Worm (Caenorhabditis elegans) whole organism, young adult: Measurements from ENCODE around the gene F08D12.4.

Source experiments
- B0019.2 ChIP-seq: fragments of 200-800 bp; sonication (Bioruptor generic); conservative IDR thresholded peaks from 2 replicates; pipeline ENCODE4 v1.3.6; 2022; ENCODE audit warnings: missing genetic modification reagents, missing genetic modification characterization, missing compliant biosample characterization
- B0336.3 ChIP-seq: fragments of 200-800 bp; sonication (Bioruptor generic); IDR thresholded peaks from 2 replicates; pipeline ENCODE4 v1.3.6; 2022; ENCODE audit warnings: missing genetic modification characterization, missing compliant biosample characterization
- C06A6.2 ChIP-seq: fragments of 200-800 bp; sonication (Bioruptor generic); conservative IDR thresholded peaks from 2 replicates; pipeline ENCODE4 v1.3.6; 2022; ENCODE audit warnings: missing genetic modification characterization, missing compliant biosample characterization
- F10E7.11 ChIP-seq: sonication (generic microtip); optimal IDR thresholded peaks from 2 replicates; lab custom pipeline; 2017; ENCODE audit warnings: mild to moderate bottlenecking, missing genetic modification characterization, moderate library complexity, missing compliant biosample characterization
- F39B2.1 ChIP-seq: fragments of 200-800 bp; sonication (Bioruptor generic); IDR thresholded peaks from 2 replicates; pipeline ENCODE4 v1.3.6; 2022; ENCODE audit warnings: missing genetic modification reagents, missing genetic modification characterization, missing compliant biosample characterization
- F55B11.4 ChIP-seq: sonication (generic microtip); optimal IDR thresholded peaks from 2 replicates; lab custom pipeline; 2016; ENCODE audit warnings: missing compliant biosample characterization, missing genetic modification characterization, borderline replicate concordance; ENCODE audit not compliant: insufficient read depth
- K12H6.12 ChIP-seq: fragments of 200-800 bp; sonication (Bioruptor generic); optimal IDR thresholded peaks from 2 replicates; lab custom pipeline; 2018; ENCODE audit warnings: mild to moderate bottlenecking, missing genetic modification characterization, missing compliant biosample characterization
- T26A5.8 ChIP-seq: sonication (generic microtip); optimal IDR thresholded peaks from 2 replicates; lab custom pipeline; 2016; ENCODE audit warnings: missing genetic modification characterization, missing compliant biosample characterization
- Y53G8AR.9 ChIP-seq: fragments of 200-800 bp; sonication (Bioruptor generic); conservative IDR thresholded peaks from 2 replicates; pipeline ENCODE4 v1.3.6; 2022; ENCODE audit warnings: missing genetic modification reagents, missing genetic modification characterization, missing compliant biosample characterization
- Y56A3A.18 ChIP-seq: fragments of 200-800 bp; sonication (Bioruptor generic); IDR thresholded peaks from 2 replicates; pipeline ENCODE4 v1.3.6; 2022; ENCODE audit warnings: missing genetic modification reagents, missing genetic modification characterization, missing compliant biosample characterization
- Y67H2A.10 ChIP-seq: fragments of 200-800 bp; sonication (Bioruptor generic); conservative IDR thresholded peaks from 2 replicates; pipeline ENCODE4 v1.3.6; 2022; ENCODE audit warnings: missing genetic modification reagents, missing genetic modification characterization, missing compliant biosample characterization
- Y95B8A.8 ChIP-seq: fragments of 200-800 bp; sonication (Bioruptor generic); IDR thresholded peaks from 2 replicates; pipeline ENCODE4 v1.3.6; 2022; ENCODE audit warnings: missing genetic modification reagents, missing genetic modification characterization, missing compliant biosample characterization
- aptf-3 ChIP-seq: fragments of 200-800 bp; sonication (Bioruptor generic); IDR thresholded peaks from 2 replicates; pipeline ENCODE4 v1.3.6; 2022; ENCODE audit warnings: missing genetic modification characterization, missing compliant biosample characterization
- athp-1 ChIP-seq: sonication (generic microtip); optimal IDR thresholded peaks from 2 replicates; lab custom pipeline; 2017; ENCODE audit warnings: mild to moderate bottlenecking, missing genetic modification characterization, missing compliant biosample characterization
- attf-5 ChIP-seq: fragments of 200-800 bp; sonication (Bioruptor generic); optimal IDR thresholded peaks from 2 replicates; lab custom pipeline; 2018; ENCODE audit warnings: mild to moderate bottlenecking, missing genetic modification characterization, missing compliant biosample characterization
- bed-2 ChIP-seq: fragments of 200-800 bp; sonication (Bioruptor generic); IDR thresholded peaks from 2 replicates; pipeline ENCODE4 v1.3.6; 2022; ENCODE audit warnings: missing genetic modification reagents, missing genetic modification characterization, missing compliant biosample characterization
- ccch-3 ChIP-seq: fragments of 200-800 bp; sonication (Bioruptor generic); optimal IDR thresholded peaks from 2 replicates; lab custom pipeline; 2018; ENCODE audit warnings: mild to moderate bottlenecking, missing genetic modification characterization, missing compliant biosample characterization
- cebp-1 ChIP-seq, 2 experiments: fragments of 200-800 bp in 1 of 2; sonication (Bioruptor generic) in 1 of 2; sonication (generic microtip) in 1 of 2; IDR thresholded peaks in 1 of 2; optimal IDR thresholded peaks in 1 of 2; 2 replicates each; pipeline versions ENCODE4 v1.3.6 to Lab custom; 2017 to 2022; ENCODE audit warnings: missing compliant biosample characterization in 2 of 2, missing genetic modification characterization in 2 of 2, mild to moderate bottlenecking in 1 of 2, missing genetic modification reagents in 1 of 2, moderate library complexity in 1 of 2
- cebp-2 ChIP-seq: fragments of 200-800 bp; sonication (Bioruptor generic); IDR thresholded peaks from 2 replicates; pipeline ENCODE4 v1.3.6; 2022; ENCODE audit warnings: missing genetic modification characterization, missing compliant biosample characterization
- ceh-100 ChIP-seq: fragments of 200-800 bp; sonication (Bioruptor generic); IDR thresholded peaks from 2 replicates; pipeline ENCODE4 v1.3.6; 2022; ENCODE audit warnings: missing genetic modification reagents, missing genetic modification characterization, missing compliant biosample characterization
- ceh-40 ChIP-seq: fragments of 200-800 bp; sonication (Bioruptor generic); IDR thresholded peaks from 2 replicates; pipeline ENCODE4 v1.3.6; 2022; ENCODE audit warnings: missing genetic modification characterization, missing compliant biosample characterization
- ceh-79 ChIP-seq: sonication (generic microtip); optimal IDR thresholded peaks from 2 replicates; lab custom pipeline; 2017; ENCODE audit warnings: mild to moderate bottlenecking, missing genetic modification characterization, missing compliant biosample characterization
- dpl-1 ChIP-seq: fragments of 150-350 bp; optimal IDR thresholded peaks from 2 replicates; lab custom pipeline; 2014; ENCODE audit warnings: missing biosample characterization, missing genetic modification reagents, missing genetic modification characterization
- efl-1 ChIP-seq: fragments of 150-350 bp; optimal IDR thresholded peaks from 2 replicates; lab custom pipeline; 2014; ENCODE audit warnings: missing biosample characterization, missing genetic modification reagents, missing genetic modification characterization
- egl-18 ChIP-seq: fragments of 200-800 bp; sonication (Bioruptor generic); IDR thresholded peaks from 2 replicates; pipeline ENCODE4 v1.3.6; 2022; ENCODE audit warnings: missing genetic modification reagents, missing genetic modification characterization, missing compliant biosample characterization
- ekl-4 ChIP-seq: fragments of 200-800 bp; sonication (Bioruptor generic); IDR thresholded peaks from 2 replicates; pipeline ENCODE4 v1.3.6; 2022; ENCODE audit warnings: missing genetic modification reagents, missing genetic modification characterization, missing compliant biosample characterization
- ets-4 ChIP-seq: fragments of 200-800 bp; sonication (Bioruptor generic); optimal IDR thresholded peaks from 2 replicates; lab custom pipeline; 2018; ENCODE audit warnings: mild to moderate bottlenecking, missing genetic modification characterization, missing compliant biosample characterization
- fkh-3 ChIP-seq: sonication (generic microtip); optimal IDR thresholded peaks from 2 replicates; lab custom pipeline; 2016; ENCODE audit warnings: mild to moderate bottlenecking, missing genetic modification characterization, missing compliant biosample characterization
- hlh-26 ChIP-seq: fragments of 200-800 bp; sonication (Bioruptor generic); conservative IDR thresholded peaks from 2 replicates; pipeline ENCODE4 v1.3.6; 2022; ENCODE audit warnings: missing genetic modification reagents, missing genetic modification characterization, missing compliant biosample characterization
- hrde-1 ChIP-seq: sonication (generic microtip); optimal IDR thresholded peaks from 2 replicates; lab custom pipeline; 2016; ENCODE audit warnings: missing genetic modification characterization, mild to moderate bottlenecking, missing compliant biosample characterization, moderate library complexity, missing genotype, missing genetic modification reagents, borderline replicate concordance
- lin-26 ChIP-seq: fragments of 200-800 bp; sonication (Bioruptor generic); IDR thresholded peaks from 2 replicates; pipeline ENCODE4 v1.3.6; 2022; ENCODE audit warnings: missing genetic modification reagents, missing genetic modification characterization, missing compliant biosample characterization
- madf-10 ChIP-seq: sonication (generic microtip); optimal IDR thresholded peaks from 2 replicates; lab custom pipeline; 2016; ENCODE audit warnings: mild to moderate bottlenecking, missing genetic modification characterization, missing compliant biosample characterization
- mxl-1 ChIP-seq: sonication (generic microtip); optimal IDR thresholded peaks from 2 replicates; lab custom pipeline; 2016; ENCODE audit warnings: missing genetic modification characterization, missing compliant biosample characterization
- nfya-1 ChIP-seq: sonication (generic microtip); optimal IDR thresholded peaks from 2 replicates; lab custom pipeline; 2017; ENCODE audit warnings: antibody characterized with exemption, missing compliant biosample characterization, missing genetic modification characterization, borderline replicate concordance; ENCODE audit not compliant: insufficient read depth
- nfya-2 ChIP-seq: fragments of 200-800 bp; sonication (Bioruptor generic); IDR thresholded peaks from 2 replicates; pipeline ENCODE4 v1.3.6; 2022; ENCODE audit warnings: missing genetic modification reagents, missing genetic modification characterization, missing compliant biosample characterization
- pbrm-1 ChIP-seq: fragments of 200-800 bp; sonication (Bioruptor generic); IDR thresholded peaks from 2 replicates; pipeline ENCODE4 v1.3.6; 2022; ENCODE audit warnings: missing genetic modification reagents, missing genetic modification characterization, missing compliant biosample characterization
- sdz-38 ChIP-seq: sonication (generic microtip); optimal IDR thresholded peaks from 2 replicates; lab custom pipeline; 2016; ENCODE audit warnings: missing genotype, missing genetic modification characterization, missing compliant biosample characterization
- snpc-3.4 ChIP-seq: sonication (generic microtip); optimal IDR thresholded peaks from 2 replicates; lab custom pipeline; 2017; ENCODE audit warnings: missing genetic modification characterization, mild to moderate bottlenecking, missing compliant biosample characterization, antibody characterized with exemption, moderate library complexity, missing genotype, missing genetic modification reagents
- unc-130 ChIP-seq: sonication (generic microtip); optimal IDR thresholded peaks from 2 replicates; lab custom pipeline; 2016; ENCODE audit warnings: missing genetic modification reagents, missing genetic modification characterization, missing compliant biosample characterization
- ztf-22 ChIP-seq: fragments of 200-800 bp; sonication (Bioruptor generic); optimal IDR thresholded peaks from 2 replicates; lab custom pipeline; 2018; ENCODE audit warnings: mild to moderate bottlenecking, missing genetic modification characterization, moderate library complexity, missing compliant biosample characterization
- ztf-25 ChIP-seq: fragments of 200-800 bp; sonication (Bioruptor generic); IDR thresholded peaks from 2 replicates; pipeline ENCODE4 v1.3.6; 2022; ENCODE audit warnings: missing genetic modification reagents, missing genetic modification characterization, missing compliant biosample characterization
- ztf-28 ChIP-seq: fragments of 200-800 bp; sonication (Bioruptor generic); IDR thresholded peaks from 2 replicates; pipeline ENCODE4 v1.3.6; 2022; ENCODE audit warnings: missing genetic modification reagents, missing genetic modification characterization, missing compliant biosample characterization

The F08D12.4 gene

DNA sequence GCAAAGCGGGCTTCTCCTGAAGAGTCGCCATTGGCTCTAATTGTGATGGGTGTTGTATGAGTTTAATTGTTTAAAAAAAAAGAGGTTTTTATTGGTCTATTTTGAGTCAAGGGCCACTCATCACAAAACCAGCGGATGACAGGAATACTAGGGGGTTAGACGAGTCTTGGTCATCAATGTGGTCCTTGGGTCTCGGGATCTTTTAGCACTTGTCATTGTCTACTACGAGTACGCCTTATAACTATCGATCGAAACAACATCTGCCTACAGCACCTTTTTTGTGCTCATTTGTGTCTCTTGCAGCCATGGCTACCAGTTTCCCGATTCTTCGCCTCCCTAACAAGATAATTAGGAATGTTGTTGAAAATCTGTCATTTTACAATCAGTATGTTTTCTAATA is 13.3 kb upstream of the F08D12.4 start, which contains the start of gene fbxb-108:
fbxb-108 (plus strand) TSS at position 301 of the 400 bp plus-strand sequence.
- TF ChIP-seq ztf-22 (GFP tag; lab: Kevin White, UChicago) (no peak), F10E7.11 (no peak), mxl-1 (no peak), F39B2.1 (GFP tag; lab: Robert Waterston, UW) (no peak), egl-18 (GFP tag; lab: Robert Waterston, UW) (no peak), ccch-3 (no peak), ztf-25 (no peak), ceh-40 (no peak), athp-1 (no peak), hlh-26 (no peak), cebp-2 (no peak), hrde-1 (tag; lab: Kevin White, UChicago) (no peak), bed-2 (no peak), ceh-79 (no peak), Y95B8A.8 (GFP tag; lab: Robert Waterston, UW) (no peak), dpl-1 (GFP tag; lab: Kevin White, UChicago) (no peak), cebp-1 (GFP tag; IDR thresholded peaks at IDR 0.05; lab: Robert Waterston, UW) (no peak), cebp-1 (tag; optimal IDR thresholded peaks at IDR 0.05; lab: Kevin White, UChicago) (no peak), aptf-3 (GFP tag; lab: Robert Waterston, UW) (no peak), Y56A3A.18 (no peak)

DNA sequence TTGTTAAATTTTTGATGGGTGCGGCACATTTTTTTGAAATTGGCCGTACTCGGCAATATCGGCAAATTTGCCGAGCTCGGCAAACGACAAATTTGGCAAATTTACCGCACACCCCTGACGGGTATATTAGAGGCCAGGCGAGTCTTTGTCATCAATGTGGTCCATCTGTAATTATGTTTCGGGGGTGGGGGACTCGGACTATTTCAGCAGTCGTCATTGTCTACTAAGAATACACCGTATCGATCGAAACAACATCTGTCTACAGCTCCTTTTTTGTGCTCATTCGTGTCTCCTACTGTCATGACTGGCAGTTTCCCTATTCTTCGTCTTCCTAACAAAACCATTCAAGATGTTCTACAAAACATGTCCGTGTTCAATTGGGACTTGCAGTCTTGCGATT is 11.6 kb upstream of the F08D12.4 start, which contains the start of gene F08D12.15:
F08D12.15 (plus strand) TSS at position 301 of the 400 bp plus-strand sequence.
- TF ChIP-seq F10E7.11 = no peak
- TF ChIP-seq snpc-3.4 (tag; lab: Kevin White, UChicago) = no peak
- no peak for TF ChIP-seq lin-26
- no peak for TF ChIP-seq T26A5.8 (tag; lab: Kevin White, UChicago)
- TF ChIP-seq attf-5 (GFP tag; lab: Kevin White, UChicago) = no peak
- no peak for TF ChIP-seq madf-10 (tag; lab: Kevin White, UChicago)
- TF ChIP-seq sdz-38 (tag; lab: Kevin White, UChicago) = no peak
- TF ChIP-seq ets-4 = no peak
- TF ChIP-seq ceh-40 = no peak
- TF ChIP-seq ekl-4 (GFP tag; lab: Robert Waterston, UW) = no peak
- TF ChIP-seq pbrm-1 (GFP tag; lab: Robert Waterston, UW) = no peak
- no peak for TF ChIP-seq Y67H2A.10 (GFP tag; lab: Robert Waterston, UW)
- TF ChIP-seq hrde-1 (tag; lab: Kevin White, UChicago) = no peak

DNA sequence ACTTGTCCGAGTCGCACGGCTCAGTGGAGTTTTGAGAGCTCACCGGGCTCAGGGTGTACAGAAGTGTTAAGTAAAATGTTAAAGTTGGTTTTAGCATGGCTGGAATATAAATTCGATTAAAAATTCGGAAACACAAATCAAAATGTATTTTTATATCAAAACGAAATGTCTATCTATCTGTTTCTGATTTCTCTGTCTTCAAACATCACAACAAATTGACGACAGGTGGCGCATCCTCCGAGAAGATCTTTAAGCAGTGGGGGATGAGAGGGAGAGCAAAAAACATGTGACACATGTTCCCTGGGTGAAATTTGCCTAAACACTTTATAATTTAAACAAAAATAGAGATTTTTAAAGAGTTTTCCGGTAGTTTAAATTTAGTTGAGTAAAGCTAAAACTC is 8.9 kb upstream of the F08D12.4 start, which contains the start of gene F08D12.7:
F08D12.7 (minus strand) TSS at position 101 of the 400 bp plus-strand sequence.
- TF ChIP-seq K12H6.12 (tag; lab: Kevin White, UChicago) = no peak
- no peak for TF ChIP-seq C06A6.2
- TF ChIP-seq attf-5 (GFP tag; lab: Kevin White, UChicago) = no peak
- no peak for TF ChIP-seq fkh-3 (tag; lab: Kevin White, UChicago)
- no peak for TF ChIP-seq nfya-2 (GFP tag; lab: Robert Waterston, UW)
- TF ChIP-seq Y95B8A.8 (GFP tag; lab: Robert Waterston, UW) = no peak
- TF ChIP-seq B0019.2 (GFP tag; lab: Robert Waterston, UW) = no peak
- TF ChIP-seq nfya-1 (tag; lab: Kevin White, UChicago) = no peak
- no peak for TF ChIP-seq ztf-28 (GFP tag; lab: Robert Waterston, UW)
- TF ChIP-seq F10E7.11 = no peak
- TF ChIP-seq B0336.3 (GFP tag; lab: Robert Waterston, UW) = no peak
- TF ChIP-seq F55B11.4 (tag; lab: Kevin White, UChicago) = no peak
- TF ChIP-seq cebp-2 = no peak
- TF ChIP-seq efl-1 (GFP tag; lab: Kevin White, UChicago) = no peak
- TF ChIP-seq ceh-40 = no peak
- no peak for TF ChIP-seq ceh-100 (GFP tag; lab: Robert Waterston, UW)
- TF ChIP-seq unc-130 (GFP tag; lab: Kevin White, UChicago) = no peak
- no peak for TF ChIP-seq Y53G8AR.9 (GFP tag; lab: Robert Waterston, UW)
- TF ChIP-seq ccch-3 = no peak
